Fruit fly (Drosophila melanogaster) whole organism, embryonic: ENCODE results near the gene WDR79.

Experiments
- Bteb2 ChIP-seq: fragments of 200-800 bp; sonication (Bioruptor generic); optimal IDR thresholded peaks from 2 replicates; lab custom pipeline; 2016; ENCODE audit warnings: missing biosample characterization, missing genetic modification characterization
- CG10431 ChIP-seq: fragments of 200-800 bp; sonication (Bioruptor generic); optimal IDR thresholded peaks from 3 replicates; lab custom pipeline; 2018; ENCODE audit warnings: missing biosample characterization, mild to moderate bottlenecking, missing genetic modification characterization
- CG10462 ChIP-seq: fragments of 200-800 bp; sonication (Bioruptor generic); optimal IDR thresholded peaks from 2 replicates; lab custom pipeline; 2016; ENCODE audit warnings: missing biosample characterization, missing genetic modification characterization
- CG11504 ChIP-seq: fragments of 200-800 bp; sonication (Bioruptor generic); optimal IDR thresholded peaks from 3 replicates; lab custom pipeline; 2019; ENCODE audit warnings: missing biosample characterization, mild to moderate bottlenecking, missing genetic modification characterization, moderate library complexity
- CG11695 ChIP-seq: fragments of 200-800 bp; sonication (Bioruptor generic); IDR thresholded peaks from 3 replicates; pipeline ENCODE4 v1.3.6; 2022; ENCODE audit warnings: missing biosample characterization, missing genetic modification characterization
- CG13894 ChIP-seq: fragments of 200-800 bp; sonication (Bioruptor generic); optimal IDR thresholded peaks from 3 replicates; lab custom pipeline; 2018; ENCODE audit warnings: missing biosample characterization, mild to moderate bottlenecking, missing genetic modification characterization, moderate library complexity
- CG14860 ChIP-seq: fragments of 200-800 bp; sonication (Bioruptor generic); IDR thresholded peaks from 3 replicates; pipeline ENCODE4 v1.3.6; 2022; ENCODE audit warnings: missing biosample characterization, missing genetic modification characterization; ENCODE audit not compliant: partially characterized antibody
- CG14965 ChIP-seq: fragments of 200-800 bp; sonication (Bioruptor generic); optimal IDR thresholded peaks from 2 replicates; lab custom pipeline; 2016; ENCODE audit warnings: missing biosample characterization, missing genetic modification characterization, borderline replicate concordance
- CG15479 ChIP-seq: fragments of 200-800 bp; sonication (Bioruptor generic); optimal IDR thresholded peaks from 3 replicates; lab custom pipeline; 2019; ENCODE audit warnings: missing biosample characterization, mild to moderate bottlenecking, missing genetic modification characterization, moderate library complexity
- CG5953 ChIP-seq: fragments of 200-800 bp; sonication (Bioruptor generic); IDR thresholded peaks from 2 replicates; pipeline ENCODE4 v1.3.6; 2022; ENCODE audit warnings: missing biosample characterization, missing genetic modification characterization
- CG6272 ChIP-seq: fragments of 200-800 bp; sonication (Bioruptor generic); IDR thresholded peaks from 2 replicates; pipeline ENCODE4 v1.3.6; 2022; ENCODE audit warnings: missing biosample characterization, missing genetic modification characterization
- CG6689 ChIP-seq: fragments of 200-800 bp; sonication (Bioruptor generic); IDR thresholded peaks from 2 replicates; pipeline ENCODE4 v1.3.6; 2022; ENCODE audit warnings: missing biosample characterization, missing genetic modification characterization
- CG6765 ChIP-seq: fragments of 200-800 bp; sonication (Bioruptor generic); optimal IDR thresholded peaks from 3 replicates; lab custom pipeline; 2017; ENCODE audit warnings: missing biosample characterization, mild to moderate bottlenecking, missing genetic modification characterization
- Dip3 ChIP-seq: fragments of 200-800 bp; sonication (Bioruptor generic); optimal IDR thresholded peaks from 3 replicates; lab custom pipeline; 2016; ENCODE audit warnings: missing biosample characterization, missing genetic modification characterization
- E2f1 ChIP-seq: fragments of 200-800 bp; sonication (Bioruptor generic); IDR thresholded peaks from 2 replicates; pipeline ENCODE4 v1.3.6; 2022; ENCODE audit warnings: missing biosample characterization, missing genetic modification characterization
- HLHmδ ChIP-seq: fragments of 200-800 bp; sonication (Bioruptor generic); optimal IDR thresholded peaks from 2 replicates; lab custom pipeline; 2018; ENCODE audit warnings: missing biosample characterization, mild to moderate bottlenecking, missing genetic modification characterization, moderate library complexity
- Hr39 ChIP-seq: fragments of >200 bp; optimal IDR thresholded peaks from 2 replicates; lab custom pipeline; 2017
- Hr51 ChIP-seq, 2 experiments: fragments of 200-800 bp; sonication (Bioruptor generic); optimal IDR thresholded peaks; 2 replicates in 1 of 2; 3 replicates in 1 of 2; lab custom pipeline; 2016 to 2018; ENCODE audit warnings: missing biosample characterization in 2 of 2, missing genetic modification characterization in 2 of 2, mild to moderate bottlenecking in 1 of 2, moderate library complexity in 1 of 2
- Lpt ChIP-seq: fragments of >200 bp; optimal IDR thresholded peaks from 2 replicates; lab custom pipeline; 2018; ENCODE audit warnings: missing biosample characterization, missing genetic modification characterization
- Med ChIP-seq: fragments of 200-800 bp; sonication (Bioruptor generic); peaks from one replicate; lab custom pipeline; 2016; ENCODE audit warnings: missing biosample characterization, missing genetic modification characterization, mild to moderate bottlenecking, inconsistent platforms, moderate library complexity
- Oaz ChIP-seq: fragments of 200-800 bp; sonication (Bioruptor generic); IDR thresholded peaks from 2 replicates; pipeline ENCODE4 v1.3.6; 2022; ENCODE audit warnings: missing biosample characterization, missing genetic modification characterization
- Poxn ChIP-seq: fragments of 200-800 bp; sonication (Bioruptor generic); IDR thresholded peaks from 2 replicates; pipeline ENCODE4 v1.3.6; 2022; ENCODE audit warnings: missing biosample characterization, missing genetic modification characterization
- Six4 ChIP-seq: fragments of 200-800 bp; sonication (Bioruptor generic); optimal IDR thresholded peaks from 2 replicates; lab custom pipeline; 2016; ENCODE audit warnings: missing biosample characterization, missing genetic modification characterization
- Taf1 ChIP-seq: fragments of 200-800 bp; sonication (Bioruptor generic); IDR thresholded peaks from 2 replicates; pipeline ENCODE4 v1.3.6; 2022; ENCODE audit warnings: missing biosample characterization, missing genetic modification characterization
- Trl ChIP-seq, 3 experiments: fragments of >200 bp in 2 of 3; fragments of 200-800 bp in 1 of 3; sonication (Bioruptor generic) in 1 of 3; optimal IDR thresholded peaks; 2 replicates in 1 of 3; 3 replicates in 2 of 3; lab custom pipeline; 2016 to 2017; ENCODE audit warnings: missing biosample characterization in 1 of 3, missing genetic modification characterization in 1 of 3
- ac ChIP-seq: fragments of 200-800 bp; sonication (Bioruptor generic); optimal IDR thresholded peaks from 3 replicates; lab custom pipeline; 2017; ENCODE audit warnings: missing biosample characterization, mild to moderate bottlenecking, missing genetic modification characterization
- ara ChIP-seq: fragments of 200-800 bp; sonication (Bioruptor generic); IDR thresholded peaks from 2 replicates; pipeline ENCODE4 v1.3.6; 2022; ENCODE audit warnings: missing biosample characterization, missing genetic modification characterization
- chinmo ChIP-seq: fragments of 200-800 bp; sonication (Bioruptor generic); IDR thresholded peaks from 4 replicates; pipeline ENCODE4 v1.3.6; 2022; ENCODE audit warnings: missing biosample characterization, missing genetic modification characterization; ENCODE audit not compliant: partially characterized antibody
- crol ChIP-seq: fragments of 200-800 bp; sonication (Bioruptor generic); IDR thresholded peaks from 2 replicates; pipeline ENCODE4 v1.3.6; 2022; ENCODE audit warnings: missing biosample characterization, missing genetic modification characterization
- dm ChIP-seq: fragments of 200-800 bp; sonication (Bioruptor generic); optimal IDR thresholded peaks from 3 replicates; lab custom pipeline; 2016; ENCODE audit warnings: missing biosample characterization, missing genetic modification characterization
- ewg ChIP-seq: fragments of 200-800 bp; sonication (Bioruptor generic); optimal IDR thresholded peaks from 3 replicates; lab custom pipeline; 2017; ENCODE audit warnings: mild to moderate bottlenecking, missing biosample characterization, missing genetic modification reagents, missing genetic modification characterization
- gcm ChIP-seq: fragments of 200-800 bp; sonication (Bioruptor generic); optimal IDR thresholded peaks from 2 replicates; lab custom pipeline; 2019; ENCODE audit warnings: missing biosample characterization, mild to moderate bottlenecking, missing genetic modification characterization, moderate library complexity
- gfzf ChIP-seq: fragments of 200-800 bp; sonication (Bioruptor generic); optimal IDR thresholded peaks from 2 replicates; lab custom pipeline; 2016; ENCODE audit warnings: missing biosample characterization, mild to moderate bottlenecking, missing genetic modification characterization, moderate library complexity
- ham ChIP-seq: fragments of 200-800 bp; sonication (Bioruptor generic); IDR thresholded peaks from 2 replicates; pipeline ENCODE4 v1.3.6; 2022; ENCODE audit warnings: missing biosample characterization, missing genetic modification characterization
- lbe ChIP-seq: fragments of 200-800 bp; sonication (Bioruptor generic); optimal IDR thresholded peaks from 2 replicates; lab custom pipeline; 2016; ENCODE audit warnings: missing biosample characterization, mild to moderate bottlenecking, missing genetic modification characterization
- mirr ChIP-seq: fragments of 200-800 bp; sonication (Bioruptor generic); optimal IDR thresholded peaks from 3 replicates; lab custom pipeline; 2018; ENCODE audit warnings: missing biosample characterization, mild to moderate bottlenecking, missing genetic modification characterization
- nmo ChIP-seq: fragments of 200-800 bp; sonication (Bioruptor generic); optimal IDR thresholded peaks from 2 replicates; lab custom pipeline; 2018; ENCODE audit warnings: missing biosample characterization, mild to moderate bottlenecking, missing genetic modification characterization, moderate library complexity
- otp ChIP-seq: fragments of 200-800 bp; sonication (Bioruptor generic); IDR thresholded peaks from 3 replicates; pipeline ENCODE4, ENCODE4 v1.3.6; 2022; ENCODE audit warnings: missing biosample characterization, missing genetic modification characterization
- pros ChIP-seq: fragments of 200-800 bp; sonication (Bioruptor generic); optimal IDR thresholded peaks from 3 replicates; lab custom pipeline; 2019; ENCODE audit warnings: missing biosample characterization, mild to moderate bottlenecking, missing genetic modification characterization, moderate library complexity
- seq ChIP-seq: fragments of 200-800 bp; sonication (Bioruptor generic); IDR thresholded peaks from 2 replicates; pipeline ENCODE4 v1.3.6; 2022; ENCODE audit warnings: missing biosample characterization, missing genetic modification characterization
- sisA ChIP-seq: fragments of 200-800 bp; sonication (Bioruptor generic); IDR thresholded peaks from 2 replicates; pipeline ENCODE4 v1.3.6; 2022; ENCODE audit warnings: missing biosample characterization, missing genetic modification characterization
- sna ChIP-seq: fragments of 200-800 bp; sonication (Bioruptor generic); IDR thresholded peaks from 2 replicates; pipeline ENCODE4 v1.3.6; 2022; ENCODE audit warnings: missing biosample characterization, missing genetic modification characterization; ENCODE audit not compliant: partially characterized antibody
- so ChIP-seq: fragments of 200-800 bp; sonication (Bioruptor generic); IDR thresholded peaks from 3 replicates; pipeline ENCODE4 v1.3.6; 2022; ENCODE audit warnings: missing biosample characterization, missing genetic modification characterization
- stwl ChIP-seq: fragments of 200-800 bp; sonication (Bioruptor generic); optimal IDR thresholded peaks from 3 replicates; lab custom pipeline; 2018; ENCODE audit warnings: missing biosample characterization, mild to moderate bottlenecking, missing genetic modification characterization, moderate library complexity
- tin ChIP-seq: fragments of 200-800 bp; sonication (Bioruptor generic); optimal IDR thresholded peaks from 3 replicates; lab custom pipeline; 2016; ENCODE audit warnings: missing biosample characterization, missing genetic modification characterization
- tio ChIP-seq: fragments of 200-800 bp; sonication (Bioruptor generic); optimal IDR thresholded peaks from 2 replicates; lab custom pipeline; 2017; ENCODE audit warnings: missing biosample characterization, missing genetic modification characterization, inconsistent platforms
- vfl ChIP-seq: fragments of 200-800 bp; sonication (Bioruptor generic); optimal IDR thresholded peaks from 2 replicates; lab custom pipeline; 2016; ENCODE audit warnings: missing biosample characterization, missing genetic modification characterization
- wor ChIP-seq: fragments of 200-800 bp; sonication (Bioruptor generic); IDR thresholded peaks from 2 replicates; pipeline ENCODE4 v1.3.6; 2022; ENCODE audit warnings: missing biosample characterization, missing genetic modification characterization
- z ChIP-seq: fragments of 200-800 bp; sonication (Bioruptor generic); IDR thresholded peaks from 3 replicates; pipeline ENCODE4 v1.3.6; 2022; ENCODE audit warnings: missing biosample characterization, missing genetic modification characterization

Gene WDR79

dm6 chr2L:6078757-6079351 lies 48.7 kb downstream of the WDR79 start (continued):
- TF ChIP-seq Six4 (GFP tag; lab: Kevin White, UChicago) (no peak), CG6765 (GFP tag; lab: Kevin White, UChicago) (no peak), CG14965 (no peak), E2f1 (no peak), CG11695 (no peak), Lpt (GFP tag; lab: Kevin White, UChicago) (peak; percentile 92), chinmo (GFP tag; lab: Robert Waterston, UW) (0 out of 4 replicates have a peak, but pooled peaks have one; percentile 23), vfl (no peak), ac (GFP tag; lab: Kevin White, UChicago) (peak; percentile 34), z (GFP tag; lab: Robert Waterston, UW) (peak; percentile 91), tio (no peak), ham (GFP tag; lab: Robert Waterston, UW) (no peak), mirr (GFP tag; lab: Kevin White, UChicago) (no peak), gfzf (GFP tag; lab: Kevin White, UChicago) (no peak), CG11504 (no peak), tin (GFP tag; lab: Kevin White, UChicago) (no peak), CG5953 (no peak), pros (GFP tag; lab: Kevin White, UChicago) (peak; percentile 95), nmo (GFP tag; lab: Kevin White, UChicago) (peak; percentile 51), sna (GFP tag; lab: Robert Waterston, UW) (0 out of 2 replicates have a peak, but pooled peaks have one; percentile 23), stwl (tag; lab: Kevin White, UChicago) (peak; percentile 64), Med (GFP tag; lab: Kevin White, UChicago) (peak; percentile 77), dm (GFP tag; lab: Kevin White, UChicago) (peak; percentile 99), CG15479 (GFP tag; lab: Kevin White, UChicago) (peak; percentile 100), HLHmδ (peak; percentile 90), CG6272 (GFP tag; lab: Robert Waterston, UW) (no peak), Bteb2 (no peak), lbe (GFP tag; lab: Kevin White, UChicago) (no peak), CG14860 (GFP tag; lab: Robert Waterston, UW) (peak; percentile 20; the same call in 1 of the 3 replicates), ara (GFP tag; lab: Robert Waterston, UW) (peak; percentile 13; the same call in 1 of the 2 replicates), so (no peak)

- no peak for TF ChIP-seq Taf1 (GFP tag; lab: Robert Waterston, UW)
- no peak for TF ChIP-seq sisA (GFP tag; lab: Robert Waterston, UW)
- no peak for TF ChIP-seq Hr39 (lab: Kevin White, UChicago)
- no peak for TF ChIP-seq Poxn (GFP tag; lab: Robert Waterston, UW)
- no peak for TF ChIP-seq wor (GFP tag; lab: Robert Waterston, UW)
- TF ChIP-seq Hr51 (GFP tag; optimal IDR thresholded peaks at IDR 0.05; lab: Kevin White, UChicago) = no peak
Observed at dm6 chr2L:6077632-6078031, 49.9 kb downstream of the WDR79 start.

- no peak for TF ChIP-seq Trl (optimal IDR thresholded peaks at IDR 0.05; lab: Kevin White, UChicago)
- no peak for TF ChIP-seq Trl (GFP tag; optimal IDR thresholded peaks at IDR 0.05; lab: Kevin White, UChicago)
- TF ChIP-seq CG13894 (tag; lab: Kevin White, UChicago) = peak; percentile 99
- 0 out of 3 replicates have a peak, but pooled peaks have one; percentile 10 for TF ChIP-seq otp (GFP tag; lab: Robert Waterston, UW)
- peak; percentile 65; the same call in 1 of the 2 replicates for TF ChIP-seq seq
- TF ChIP-seq ewg (GFP tag; lab: Kevin White, UChicago) = peak; percentile 68
- peak; percentile 93 for TF ChIP-seq pros (GFP tag; lab: Kevin White, UChicago)
- peak; percentile 27; the same call in 1 of the 2 replicates for TF ChIP-seq crol
- no peak for TF ChIP-seq gcm (GFP tag; lab: Kevin White, UChicago)
- TF ChIP-seq CG6689 = peak; percentile 10; the same call in 1 of the 2 replicates
- TF ChIP-seq Oaz (GFP tag; lab: Robert Waterston, UW) = no peak
- no peak for TF ChIP-seq CG10431 (GFP tag; lab: Kevin White, UChicago)
- no peak for TF ChIP-seq CG10462 (GFP tag; lab: Kevin White, UChicago)
- no peak for TF ChIP-seq Dip3 (GFP tag; lab: Kevin White, UChicago)
Observed at dm6 chr2L:6076829-6077364, 50.7 kb downstream of the WDR79 start.
